Worm (Caenorhabditis elegans): Measurements from ENCODE around the gene srab-23.
A peak's percentile ranks its signal among the peaks of the same experiment; 100 is the strongest.

Gene srab-23

DNA sequence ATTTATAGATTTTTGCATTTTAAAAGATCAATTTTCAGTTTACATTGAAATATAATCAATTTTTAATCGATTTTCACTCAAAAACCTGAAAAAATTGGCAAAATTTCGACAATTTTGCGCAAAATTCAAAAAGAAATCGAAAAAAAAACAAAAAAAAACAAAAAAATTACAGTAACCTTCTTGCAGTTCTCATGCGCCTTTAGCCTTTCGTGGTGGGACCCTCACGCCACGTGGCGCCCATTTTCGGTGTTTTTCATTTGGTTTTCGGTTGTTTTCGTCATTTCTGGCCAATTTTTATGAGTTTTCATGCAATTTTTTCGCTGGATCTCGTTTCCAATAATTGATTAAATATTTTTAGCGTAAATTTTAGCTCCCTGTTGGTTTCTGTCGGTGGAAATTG lies 32.0 kb upstream of the srab-23 start (continued):
- no peak for TF ChIP-seq atf-7 (tag; optimal IDR thresholded peaks at IDR 0.05)
- TF ChIP-seq ceh-40 (GFP tag; IDR thresholded peaks at IDR 0.05), result no peak
- no peak for TF ChIP-seq repo-1 (tag; optimal IDR thresholded peaks at IDR 0.05)
- TF ChIP-seq fkh-3 (tag; optimal IDR thresholded peaks at IDR 0.05), result no peak
- TF ChIP-seq snpc-3.4 (tag; optimal IDR thresholded peaks at IDR 0.05), result peak; percentile 68
- TF ChIP-seq cebp-1 (GFP tag; IDR thresholded peaks at IDR 0.05), result no peak
- no peak for TF ChIP-seq cebp-1 (tag; optimal IDR thresholded peaks at IDR 0.05)
- TF ChIP-seq sptf-2 (GFP tag; optimal IDR thresholded peaks at IDR 0.05), result no peak
- peak; percentile 89 for TF ChIP-seq efl-1 (GFP tag; optimal IDR thresholded peaks at IDR 0.05)
- TF ChIP-seq T26A5.8 (tag; optimal IDR thresholded peaks at IDR 0.05), result no peak
- no peak for TF ChIP-seq hlh-12 (tag; optimal IDR thresholded peaks at IDR 0.05)
- no peak for TF ChIP-seq tbx-9 (tag; optimal IDR thresholded peaks at IDR 0.05; ENCODE audit: borderline replicate concordance)
- no peak for TF ChIP-seq ztf-26 (tag; optimal IDR thresholded peaks at IDR 0.05)
- TF ChIP-seq madf-3 (GFP tag; IDR thresholded peaks at IDR 0.05), result no peak
- no peak for TF ChIP-seq aptf-3 (GFP tag; IDR thresholded peaks at IDR 0.05)
- no peak for TF ChIP-seq ztf-18 (tag; optimal IDR thresholded peaks at IDR 0.05)
- no peak for TF ChIP-seq gei-17 (GFP tag; optimal IDR thresholded peaks at IDR 0.05)
- no peak for TF ChIP-seq F57A8.1 (GFP tag; optimal IDR thresholded peaks at IDR 0.05)
- no peak for TF ChIP-seq let-526 (GFP tag; IDR thresholded peaks at IDR 0.05)
- no peak for TF ChIP-seq bed-1 (GFP tag; IDR thresholded peaks at IDR 0.05)
- TF ChIP-seq nhr-80 (tag; optimal IDR thresholded peaks at IDR 0.05), result no peak
- peak; percentile 89 for TF ChIP-seq lsl-1 (GFP tag; optimal IDR thresholded peaks at IDR 0.05)
- no peak for TF ChIP-seq attf-5 (GFP tag; optimal IDR thresholded peaks at IDR 0.05)
- no peak for TF ChIP-seq rpc-1 (optimal IDR thresholded peaks at IDR 0.05)
- TF ChIP-seq rpc-1 (tag; optimal IDR thresholded peaks at IDR 0.05), result no peak
- TF ChIP-seq egl-18 (GFP tag; IDR thresholded peaks at IDR 0.05), result no peak
- no peak for TF ChIP-seq ztf-28 (GFP tag; IDR thresholded peaks at IDR 0.05)
- no peak for TF ChIP-seq lin-40 (tag; optimal IDR thresholded peaks at IDR 0.05)
- TF ChIP-seq die-1 (tag; optimal IDR thresholded peaks at IDR 0.05), result no peak
- TF ChIP-seq mcd-1 (GFP tag; IDR thresholded peaks at IDR 0.05), result no peak
- TF ChIP-seq lin-54 (GFP tag; optimal IDR thresholded peaks at IDR 0.05), result peak; percentile 1
- peak; percentile 68; the same call in 1 of the 2 replicates for TF ChIP-seq C17E4.6 (GFP tag; IDR thresholded peaks at IDR 0.05)
- no peak for TF ChIP-seq hlh-26 (GFP tag; conservative IDR thresholded peaks at IDR 0.05)
- TF ChIP-seq unc-62 (GFP tag; optimal IDR thresholded peaks at IDR 0.05), result no peak
- TF ChIP-seq xnd-1 (tag; optimal IDR thresholded peaks at IDR 0.05), result peak; percentile 52
- TF ChIP-seq madf-6 (GFP tag; IDR thresholded peaks at IDR 0.05), result peak; percentile 89
- TF ChIP-seq F52B5.7 (tag; optimal IDR thresholded peaks at IDR 0.05), result no peak
- TF ChIP-seq snpc-1.3 (tag; optimal IDR thresholded peaks at IDR 0.05; ENCODE audit: insufficient read depth), result peak; percentile 69
- no peak for TF ChIP-seq rec-8 (tag; optimal IDR thresholded peaks at IDR 0.05)
- no peak for TF ChIP-seq somi-1 (GFP tag; optimal IDR thresholded peaks at IDR 0.05)
- no peak for TF ChIP-seq B0261.1 (tag; optimal IDR thresholded peaks at IDR 0.05)
- TF ChIP-seq hmg-20 (GFP tag; IDR thresholded peaks at IDR 0.05), result no peak
- no peak for TF ChIP-seq nfyb-1 (GFP tag; IDR thresholded peaks at IDR 0.05)
- TF ChIP-seq ztf-22 (GFP tag; optimal IDR thresholded peaks at IDR 0.05), result no peak
- TF ChIP-seq nhr-90 (tag; optimal IDR thresholded peaks at IDR 0.05), result no peak
- peak in 1 of 2 experiments; percentile 63 for TF ChIP-seq let-607 (tag; optimal IDR thresholded peaks at IDR 0.05)
- TF ChIP-seq B0019.2 (GFP tag; conservative IDR thresholded peaks at IDR 0.05), result peak; percentile 55; the same call in 1 of the 2 replicates
- TF ChIP-seq attf-6 (GFP tag; IDR thresholded peaks at IDR 0.05), result no peak
- no peak for TF ChIP-seq chd-7 (tag; optimal IDR thresholded peaks at IDR 0.05)
- no peak for TF ChIP-seq C06A6.2 (GFP tag; conservative IDR thresholded peaks at IDR 0.05)

All from whole organism, young adult.